Worm (Caenorhabditis elegans) whole organism, early embryonic: ENCODE data around the gene Y60A3A.25.

Experiments used
- B0310.2 ChIP-seq: sonication (generic microtip); optimal IDR thresholded peaks from 2 replicates; lab custom pipeline; 2016; ENCODE audit warnings: mild to moderate bottlenecking, missing genetic modification characterization, missing compliant biosample characterization
- F13C5.2 ChIP-seq: sonication (generic microtip); optimal IDR thresholded peaks from 2 replicates; lab custom pipeline; 2017; ENCODE audit warnings: mild to moderate bottlenecking, missing genetic modification characterization, inconsistent platforms, missing compliant biosample characterization
- aly-1 ChIP-seq: sonication (generic microtip); optimal IDR thresholded peaks from 2 replicates; lab custom pipeline; 2016; ENCODE audit warnings: missing genetic modification characterization, missing compliant biosample characterization
- ama-1 ChIP-seq: fragments of 150-350 bp; optimal IDR thresholded peaks from 2 replicates; lab custom pipeline; 2014
- ceh-13 ChIP-seq: fragments of 200-800 bp; sonication (Bioruptor generic); optimal IDR thresholded peaks from 2 replicates; lab custom pipeline; 2018; ENCODE audit warnings: mild to moderate bottlenecking, missing genetic modification characterization, missing compliant biosample characterization
- ceh-36 ChIP-seq: sonication (generic microtip); optimal IDR thresholded peaks from 2 replicates; lab custom pipeline; 2016; ENCODE audit warnings: missing genetic modification characterization, inconsistent platforms, missing compliant biosample characterization
- ets-7 ChIP-seq: sonication (generic microtip); optimal IDR thresholded peaks from 2 replicates; lab custom pipeline; 2016; ENCODE audit warnings: missing genotype, missing genetic modification characterization, missing compliant biosample characterization
- flt-1 ChIP-seq: fragments of 200-800 bp; sonication (Bioruptor generic); IDR thresholded peaks from 2 replicates; pipeline ENCODE4 v1.3.6; 2022; ENCODE audit warnings: missing genetic modification characterization, missing compliant biosample characterization
- hmbx-1 ChIP-seq: sonication (generic microtip); optimal IDR thresholded peaks from 2 replicates; lab custom pipeline; 2016; ENCODE audit warnings: mild to moderate bottlenecking, missing genetic modification characterization, missing compliant biosample characterization
- hmg-4 ChIP-seq: fragments of 200-800 bp; sonication (Bioruptor generic); optimal IDR thresholded peaks from 2 replicates; lab custom pipeline; 2018; ENCODE audit warnings: mild to moderate bottlenecking, missing genetic modification characterization, missing compliant biosample characterization
- hnd-1 ChIP-seq: sonication (generic microtip); optimal IDR thresholded peaks from 2 replicates; lab custom pipeline; 2016; ENCODE audit warnings: missing genetic modification characterization, missing compliant biosample characterization
- pes-1 ChIP-seq: fragments of 200-800 bp; sonication (Bioruptor generic); IDR thresholded peaks from 2 replicates; pipeline ENCODE4 v1.3.6; 2022; ENCODE audit warnings: missing genetic modification reagents, missing genetic modification characterization, missing compliant biosample characterization
- scrt-1 ChIP-seq: fragments of 200-800 bp; sonication (Bioruptor generic); IDR thresholded peaks from 2 replicates; pipeline ENCODE4 v1.3.6; 2022; ENCODE audit warnings: missing genetic modification characterization, missing compliant biosample characterization
- sea-1 ChIP-seq: fragments of 200-800 bp; sonication (Bioruptor generic); conservative IDR thresholded peaks from 2 replicates; pipeline ENCODE4 v1.3.6; 2022; ENCODE audit warnings: missing genetic modification characterization, missing compliant biosample characterization
- tbx-11 ChIP-seq: fragments of 200-800 bp; sonication (Bioruptor generic); IDR thresholded peaks from 2 replicates; pipeline ENCODE4 v1.3.6; 2022; ENCODE audit warnings: missing genetic modification characterization, missing compliant biosample characterization
- tbx-37 ChIP-seq: fragments of 200-800 bp; sonication (Bioruptor generic); conservative IDR thresholded peaks from 2 replicates; pipeline ENCODE4 v1.3.6; 2022; ENCODE audit warnings: missing genetic modification reagents, missing genetic modification characterization, missing compliant biosample characterization
- tra-4 ChIP-seq: sonication (generic microtip); optimal IDR thresholded peaks from 2 replicates; lab custom pipeline; 2017; ENCODE audit warnings: missing genetic modification characterization, missing compliant biosample characterization

The Y60A3A.25 gene

ce11 chrV:19994093-19994492, at the start of gene Y60A3A.25:
Gene Y60A3A.25, minus strand, starts transcription at chrV:19994193.
- no peak for TF ChIP-seq hnd-1 (tag; lab: Kevin White, UChicago)
- TF ChIP-seq ama-1 = no peak
- TF ChIP-seq sea-1 = no peak
- no peak for TF ChIP-seq F13C5.2
- no peak for TF ChIP-seq hmg-4 (GFP tag; lab: Kevin White, UChicago)
- no peak for TF ChIP-seq ceh-36 (tag; lab: Kevin White, UChicago)
- TF ChIP-seq B0310.2 (tag; lab: Kevin White, UChicago) = no peak
- no peak for TF ChIP-seq aly-1 (tag; lab: Kevin White, UChicago)

- TF ChIP-seq B0310.2 (tag; lab: Kevin White, UChicago) = no peak
- TF ChIP-seq pes-1 = no peak
- TF ChIP-seq tbx-37 (GFP tag; lab: Robert Waterston, UW) = no peak
- no peak for TF ChIP-seq aly-1 (tag; lab: Kevin White, UChicago)
- no peak for TF ChIP-seq hmg-4 (GFP tag; lab: Kevin White, UChicago)
- no peak for TF ChIP-seq scrt-1 (GFP tag; lab: Robert Waterston, UW)
- TF ChIP-seq ceh-36 (tag; lab: Kevin White, UChicago) = no peak
- no peak for TF ChIP-seq tra-4
- no peak for TF ChIP-seq ama-1
- no peak for TF ChIP-seq ceh-13
These were observed 43.3 kb upstream of the Y60A3A.25 start, which contains the start of gene Y113G7A.16 for ce11 chrV:20037287-20037686. Gene Y113G7A.16, plus strand, starts transcription at chrV:20037587.

ce11 chrV:20034912-20035311, 40.9 kb upstream of the Y60A3A.25 start:
- no peak for TF ChIP-seq F13C5.2
- TF ChIP-seq sea-1 = no peak
- TF ChIP-seq ets-7 (tag; lab: Kevin White, UChicago) = no peak
- no peak for TF ChIP-seq B0310.2 (tag; lab: Kevin White, UChicago)
- no peak for TF ChIP-seq aly-1 (tag; lab: Kevin White, UChicago)
- TF ChIP-seq hmbx-1 (tag; lab: Kevin White, UChicago) = no peak
- no peak for TF ChIP-seq tbx-37 (GFP tag; lab: Robert Waterston, UW)
- TF ChIP-seq tra-4 = no peak
- no peak for TF ChIP-seq tbx-11
- TF ChIP-seq ceh-36 (tag; lab: Kevin White, UChicago) = no peak
- TF ChIP-seq ama-1 = no peak
- no peak for TF ChIP-seq pes-1
- no peak for TF ChIP-seq scrt-1 (GFP tag; lab: Robert Waterston, UW)
- no peak for TF ChIP-seq flt-1 (GFP tag; lab: Robert Waterston, UW)
- TF ChIP-seq hmg-4 (GFP tag; lab: Kevin White, UChicago) = no peak
- TF ChIP-seq hnd-1 (tag; lab: Kevin White, UChicago) = no peak
- no peak for TF ChIP-seq ceh-13

- TF ChIP-seq ets-7 (tag; lab: Kevin White, UChicago) = no peak
- no peak for TF ChIP-seq ceh-13
These were observed 29.0 kb upstream of the Y60A3A.25 start, which contains the start of gene lgc-55 for ce11 chrV:20022996-20023456. Gene lgc-55, plus strand, starts transcription at chrV:20023046.

ce11 chrV:20021347-20021746, 27.4 kb upstream of the Y60A3A.25 start:
- TF ChIP-seq sea-1 = no peak
- no peak for TF ChIP-seq aly-1 (tag; lab: Kevin White, UChicago)
- TF ChIP-seq F13C5.2 = no peak
- TF ChIP-seq hnd-1 (tag; lab: Kevin White, UChicago) = no peak
- TF ChIP-seq scrt-1 (GFP tag; lab: Robert Waterston, UW) = no peak
- no peak for TF ChIP-seq flt-1 (GFP tag; lab: Robert Waterston, UW)
- no peak for TF ChIP-seq ets-7 (tag; lab: Kevin White, UChicago)
- TF ChIP-seq hmg-4 (GFP tag; lab: Kevin White, UChicago) = no peak
- TF ChIP-seq ceh-13 = no peak

- TF ChIP-seq hmbx-1 (tag; lab: Kevin White, UChicago) (no peak), hnd-1 (tag; lab: Kevin White, UChicago) (no peak), ceh-36 (tag; lab: Kevin White, UChicago) (no peak), B0310.2 (tag; lab: Kevin White, UChicago) (no peak), tbx-11 (no peak), tra-4 (no peak), tbx-37 (GFP tag; lab: Robert Waterston, UW) (no peak), sea-1 (no peak), pes-1 (no peak), aly-1 (tag; lab: Kevin White, UChicago) (no peak), hmg-4 (GFP tag; lab: Kevin White, UChicago) (no peak), F13C5.2 (no peak), scrt-1 (GFP tag; lab: Robert Waterston, UW) (no peak), ama-1 (no peak), ets-7 (tag; lab: Kevin White, UChicago) (no peak), ceh-13 (no peak)
These were observed 17.7 kb upstream of the Y60A3A.25 start, which contains the start of gene Y60A3A.21 for ce11 chrV:20011654-20012053. Gene Y60A3A.21, plus strand, starts transcription at chrV:20011954.

ce11 chrV:20011199-20011598, 17.2 kb upstream of the Y60A3A.25 start:
- no peak for TF ChIP-seq sea-1
- no peak for TF ChIP-seq pes-1
- no peak for TF ChIP-seq ama-1
- TF ChIP-seq hmbx-1 (tag; lab: Kevin White, UChicago) = no peak
- TF ChIP-seq ceh-13 = no peak
- no peak for TF ChIP-seq aly-1 (tag; lab: Kevin White, UChicago)
- TF ChIP-seq tbx-37 (GFP tag; lab: Robert Waterston, UW) = no peak
- no peak for TF ChIP-seq B0310.2 (tag; lab: Kevin White, UChicago)
- no peak for TF ChIP-seq hmg-4 (GFP tag; lab: Kevin White, UChicago)
- TF ChIP-seq scrt-1 (GFP tag; lab: Robert Waterston, UW) = no peak
- TF ChIP-seq hnd-1 (tag; lab: Kevin White, UChicago) = no peak
- TF ChIP-seq tbx-11 = no peak
- no peak for TF ChIP-seq tra-4
- no peak for TF ChIP-seq ceh-36 (tag; lab: Kevin White, UChicago)
- no peak for TF ChIP-seq ets-7 (tag; lab: Kevin White, UChicago)

ce11 chrV:20007470-20007869, 13.5 kb upstream of the Y60A3A.25 start, which contains the start of gene Y60A3A.23:
Gene Y60A3A.23, plus strand, starts transcription at chrV:20007770.
- TF ChIP-seq tra-4 (no peak), flt-1 (GFP tag; lab: Robert Waterston, UW) (no peak), ama-1 (no peak), hmg-4 (GFP tag; lab: Kevin White, UChicago) (no peak), sea-1 (no peak), B0310.2 (tag; lab: Kevin White, UChicago) (no peak)
